Fruit fly (Drosophila melanogaster): ENCODE results near the gene lectin-21Ca.

lectin-21Ca gene

dm6 chr2L:623210-623873 lies 1.1 kb upstream of the lectin-21Ca start (continued):
- TF ChIP-seq CG6792 (GFP tag; optimal IDR thresholded peaks at IDR 0.05): peak; percentile 9
- no peak for TF ChIP-seq fd59A (GFP tag; optimal IDR thresholded peaks at IDR 0.05)
- peak; percentile 43 for TF ChIP-seq Met (GFP tag; optimal IDR thresholded peaks at IDR 0.05)
- TF ChIP-seq vri (GFP tag; optimal IDR thresholded peaks at IDR 0.05): peak; percentile 12
- peak; percentile 78 for TF ChIP-seq svp (GFP tag)
- peak; percentile 85 for TF ChIP-seq Eip78C (GFP tag)
- TF ChIP-seq Gug (GFP tag; IDR thresholded peaks at IDR 0.05): no peak
- peak; percentile 22 for TF ChIP-seq pdm3 (GFP tag; optimal IDR thresholded peaks at IDR 0.05)
- TF ChIP-seq achi (GFP tag; optimal IDR thresholded peaks at IDR 0.05): peak; percentile 25
- peak; percentile 55 for TF ChIP-seq Smox (GFP tag; optimal IDR thresholded peaks at IDR 0.05)
- TF ChIP-seq CG32006 (GFP tag; optimal IDR thresholded peaks at IDR 0.05): peak; percentile 10

dm6 chr2L:625352-625751 lies 935 bp downstream of the lectin-21Ca start, which contains the start of gene CG2839:
CG2839 (plus strand) TSS chr2L:625652.
- TF ChIP-seq Sox14 (GFP tag; optimal IDR thresholded peaks at IDR 0.05): no peak
- TF ChIP-seq ss (GFP tag; optimal IDR thresholded peaks at IDR 0.05): no peak
- no peak for TF ChIP-seq CG10669 (GFP tag; optimal IDR thresholded peaks at IDR 0.05)
- TF ChIP-seq CG15336 (GFP tag; IDR thresholded peaks at IDR 0.05): no peak
- no peak for TF ChIP-seq eg (GFP tag; IDR thresholded peaks at IDR 0.05)
- TF ChIP-seq CG11902 (GFP tag; optimal IDR thresholded peaks at IDR 0.05): no peak
- no peak for TF ChIP-seq CG16779 (tag; optimal IDR thresholded peaks at IDR 0.05)

dm6 chr2L:630177-630576 lies 5.8 kb downstream of the lectin-21Ca start:
- TF ChIP-seq OdsH (GFP tag; optimal IDR thresholded peaks at IDR 0.05) (peak; percentile 20), acj6 (GFP tag; optimal IDR thresholded peaks at IDR 0.05) (no peak), CG9139 (GFP tag; optimal IDR thresholded peaks at IDR 0.05) (no peak), topi (GFP tag; optimal IDR thresholded peaks at IDR 0.05) (no peak), CG16779 (tag; optimal IDR thresholded peaks at IDR 0.05) (no peak), CG15336 (GFP tag; IDR thresholded peaks at IDR 0.05) (peak; percentile 64), esn (GFP tag; optimal IDR thresholded peaks at IDR 0.05) (no peak), Hr39 (GFP tag; optimal IDR thresholded peaks at IDR 0.05) (no peak), CG8119 (GFP tag; IDR thresholded peaks at IDR 0.05) (peak; percentile 32; the same call in 1 of the 3 replicates), CG3032 (tag; optimal IDR thresholded peaks at IDR 0.05) (no peak), CG32006 (GFP tag; optimal IDR thresholded peaks at IDR 0.05) (peak; percentile 48), CG8319 (GFP tag; optimal IDR thresholded peaks at IDR 0.05) (no peak), eg (GFP tag; IDR thresholded peaks at IDR 0.05) (peak; percentile 68; the same call in 2 of the 3 replicates), net (GFP tag; optimal IDR thresholded peaks at IDR 0.05) (peak; percentile 4), CG7368 (GFP tag; optimal IDR thresholded peaks at IDR 0.05) (no peak), vri (GFP tag; optimal IDR thresholded peaks at IDR 0.05) (no peak), fd59A (GFP tag; optimal IDR thresholded peaks at IDR 0.05) (no peak), Hr4 (GFP tag; optimal IDR thresholded peaks at IDR 0.05) (no peak), svp (GFP tag) (no peak), CG11294 (GFP tag; IDR thresholded peaks at IDR 0.05) (peak; percentile 46; the same call in 1 of the 2 replicates), cyc (GFP tag; optimal IDR thresholded peaks at IDR 0.05) (no peak), CG11762 (GFP tag; optimal IDR thresholded peaks at IDR 0.05; ENCODE audit: insufficient read depth) (no peak), achi (GFP tag; optimal IDR thresholded peaks at IDR 0.05) (peak; percentile 13), Eip78C (GFP tag) (peak; percentile 73), CG6276 (GFP tag; optimal IDR thresholded peaks at IDR 0.05) (no peak), CG8632 (GFP tag; optimal IDR thresholded peaks at IDR 0.05) (no peak), Eip75B (GFP tag; optimal IDR thresholded peaks at IDR 0.05) (no peak), Lpt (GFP tag; optimal IDR thresholded peaks at IDR 0.05) (no peak), Gug (GFP tag; IDR thresholded peaks at IDR 0.05) (no peak), fkh (GFP tag; optimal IDR thresholded peaks at IDR 0.05) (no peak), Met (GFP tag; optimal IDR thresholded peaks at IDR 0.05) (no peak), CG34406 (GFP tag; optimal IDR thresholded peaks at IDR 0.05) (no peak), pdm3 (GFP tag; optimal IDR thresholded peaks at IDR 0.05) (peak; percentile 1), CG4318 (GFP tag; optimal IDR thresholded peaks at IDR 0.05) (no peak), Ets96B (tag; optimal IDR thresholded peaks at IDR 0.05) (no peak), Eip93F (GFP tag; optimal IDR thresholded peaks at IDR 0.05) (no peak), CG6163 (GFP tag; IDR thresholded peaks at IDR 0.05) (0 out of 3 replicates have a peak, but pooled peaks have one; percentile 26), Blimp-1 (GFP tag; optimal IDR thresholded peaks at IDR 0.05) (no peak), dac (GFP tag; optimal IDR thresholded peaks at IDR 0.05) (no peak), CG6808 (GFP tag; optimal IDR thresholded peaks at IDR 0.05) (no peak), Sox14 (GFP tag; optimal IDR thresholded peaks at IDR 0.05) (no peak)

Data from whole organism, prepupa.